Fruit fly (Drosophila melanogaster): ENCODE results near the gene CG13460.

CG13460 gene

DNA sequence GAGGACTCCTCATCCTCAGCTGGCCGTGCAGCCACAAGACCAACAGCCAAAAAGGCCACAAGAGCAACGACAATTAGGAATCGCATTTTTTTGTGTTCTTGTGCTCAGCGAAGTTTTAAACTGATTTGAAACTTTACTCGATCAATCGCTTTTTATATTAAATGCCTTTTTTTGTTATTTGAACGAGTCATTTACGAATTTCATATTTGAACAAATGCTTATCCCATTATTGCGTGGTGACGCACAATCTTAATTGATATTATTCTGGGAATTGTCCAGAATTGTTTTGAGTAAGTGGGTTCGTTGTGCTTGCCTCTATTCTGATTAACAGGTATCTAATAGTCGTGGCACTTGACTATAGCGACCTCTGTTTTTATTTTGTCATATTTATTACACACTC lies 9.1 kb downstream of the CG13460 start, which contains the start of gene CG13461:
TSS of gene CG13461 (minus strand) at position 101 of the 400 bp plus-strand sequence.
- TF ChIP-seq CG6683 (GFP tag; optimal IDR thresholded peaks at IDR 0.05) (no peak), sens-2 (GFP tag; IDR thresholded peaks at IDR 0.05) (no peak), exex (tag; optimal IDR thresholded peaks at IDR 0.05) (no peak), CG31224 (GFP tag; IDR thresholded peaks at IDR 0.05) (no peak), Abd-B (GFP tag; optimal IDR thresholded peaks at IDR 0.05) (no peak), vnd (GFP tag; IDR thresholded peaks at IDR 0.05; ENCODE audit: partially characterized antibody) (no peak), CG10209 (GFP tag; optimal IDR thresholded peaks at IDR 0.05) (no peak), CG9609 (GFP tag; optimal IDR thresholded peaks at IDR 0.05) (no peak), CG2889 (GFP tag; IDR thresholded peaks at IDR 0.05) (no peak), E2f2 (GFP tag; IDR thresholded peaks at IDR 0.05) (no peak), CG6813 (GFP tag; optimal IDR thresholded peaks at IDR 0.05) (no peak), CG14860 (GFP tag; IDR thresholded peaks at IDR 0.05; ENCODE audit: partially characterized antibody) (no peak), phol (tag; optimal IDR thresholded peaks at IDR 0.05) (no peak), CG1233 (GFP tag; optimal IDR thresholded peaks at IDR 0.05) (no peak), CG15011 (GFP tag; optimal IDR thresholded peaks at IDR 0.05) (no peak), CG32532 (GFP tag; IDR thresholded peaks at IDR 0.05) (no peak), odd (GFP tag; optimal IDR thresholded peaks at IDR 0.05) (no peak), Stat92E (GFP tag; optimal IDR thresholded peaks at IDR 0.05) (no peak)

DNA sequence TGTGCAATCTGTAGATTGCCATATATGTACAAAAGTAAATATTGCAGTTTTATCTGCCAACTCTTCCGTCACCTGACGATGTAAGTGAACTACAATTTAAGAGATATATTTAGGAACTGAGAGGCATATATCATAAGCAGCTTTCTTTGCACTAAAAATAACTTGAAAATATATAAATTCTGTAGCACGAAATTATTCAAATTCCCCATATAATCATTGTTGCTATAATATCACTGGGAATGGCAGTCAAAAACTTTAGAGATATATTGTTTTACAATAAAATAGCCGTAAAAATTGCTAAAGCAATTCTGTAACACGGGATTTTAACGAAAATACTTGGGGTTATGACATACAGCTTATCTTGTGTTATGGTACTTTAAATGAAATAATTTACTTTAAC lies 10.2 kb downstream of the CG13460 start, which contains the start of gene CG43679:
TSS of gene CG43679 (minus strand) at position 101 of the 400 bp plus-strand sequence.
- TF ChIP-seq Bteb2 (GFP tag; optimal IDR thresholded peaks at IDR 0.05) (no peak), dan (GFP tag; IDR thresholded peaks at IDR 0.05) (no peak), hth (optimal IDR thresholded peaks at IDR 0.05) (no peak), Hr51 (GFP tag; optimal IDR thresholded peaks at IDR 0.05) (no peak), CG6689 (GFP tag; IDR thresholded peaks at IDR 0.05) (no peak)

DNA sequence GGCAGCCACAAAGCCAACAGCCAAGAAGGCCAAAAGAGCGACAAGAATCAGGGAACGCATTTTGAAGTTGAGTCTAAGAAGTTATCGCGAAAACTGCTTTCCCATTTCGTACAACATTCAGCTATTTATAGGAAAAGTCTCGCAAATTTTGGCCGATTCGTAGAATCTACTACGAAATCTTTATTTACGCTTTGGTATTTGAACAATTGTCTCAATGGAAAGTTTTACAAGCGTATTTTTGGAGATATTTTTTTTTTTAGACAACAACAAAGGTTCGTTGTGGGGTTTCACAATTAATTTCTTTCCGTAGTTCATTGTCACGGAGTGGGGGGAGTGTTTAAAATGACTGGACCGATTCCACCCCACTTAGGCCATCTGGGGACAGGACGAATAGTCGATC lies 10.8 kb downstream of the CG13460 start, which contains the start of gene CG12310:
TSS of gene CG12310 (minus strand) at position 101 of the 400 bp plus-strand sequence.
- peak; percentile 0 for TF ChIP-seq Hmr (GFP tag; optimal IDR thresholded peaks at IDR 0.05)
- TF ChIP-seq Oli (tag; optimal IDR thresholded peaks at IDR 0.05): no peak
- peak; percentile 20 for TF ChIP-seq lab (GFP tag; optimal IDR thresholded peaks at IDR 0.05)
- TF ChIP-seq lbe (GFP tag; optimal IDR thresholded peaks at IDR 0.05): no peak
- TF ChIP-seq CG18599 (GFP tag; optimal IDR thresholded peaks at IDR 0.05): peak; percentile 45
- TF ChIP-seq oc (tag; optimal IDR thresholded peaks at IDR 0.05): no peak

DNA sequence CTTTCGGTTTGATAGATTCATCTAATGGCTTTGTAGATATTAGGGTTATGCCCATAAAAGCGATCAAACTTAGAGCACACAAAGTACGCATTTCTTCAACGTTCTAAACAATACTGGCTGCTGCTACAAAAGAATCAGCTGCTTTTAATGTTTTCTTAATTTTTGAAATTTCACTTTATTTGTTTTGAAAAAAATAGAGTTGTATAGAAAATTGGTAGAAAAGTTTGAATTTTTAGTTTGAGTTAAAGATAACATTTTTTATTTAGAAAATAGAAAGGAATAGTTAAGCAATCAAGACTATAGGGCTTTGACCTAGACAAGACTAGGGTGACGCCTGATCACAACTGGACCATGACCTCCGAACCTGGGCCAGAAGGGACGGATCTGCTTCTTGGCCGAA lies 11.4 kb downstream of the CG13460 start, which contains the start of gene CG18581:
TSS of gene CG18581 (minus strand) at position 101 of the 400 bp plus-strand sequence.
- TF ChIP-seq Ets65A (GFP tag): peak; percentile 36
- TF ChIP-seq CG11456 (GFP tag; IDR thresholded peaks at IDR 0.05): no peak

DNA sequence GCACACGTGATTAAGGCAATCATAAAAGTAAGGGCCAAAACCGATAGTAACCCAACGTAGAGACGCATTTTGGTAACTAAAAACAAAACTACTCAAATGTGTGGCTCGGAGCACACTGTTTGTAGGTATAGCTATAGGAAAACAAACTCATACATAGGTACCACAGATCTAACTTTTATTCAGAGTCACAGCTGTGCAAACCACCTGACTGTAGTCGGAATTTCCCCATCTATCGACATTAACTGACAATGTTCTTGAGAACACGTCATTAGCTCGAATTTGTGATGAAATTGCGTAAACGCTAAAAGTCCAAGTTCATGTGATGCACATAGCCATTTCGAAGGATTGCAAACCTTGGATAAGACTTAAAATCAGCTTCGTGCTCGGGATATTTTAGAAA lies 12.1 kb downstream of the CG13460 start, which contains the start of gene CG43678:
TSS of gene CG43678 (minus strand) at position 101 of the 400 bp plus-strand sequence.
- TF ChIP-seq CG30431 (GFP tag; optimal IDR thresholded peaks at IDR 0.05) (no peak), CG18599 (GFP tag; optimal IDR thresholded peaks at IDR 0.05) (peak; percentile 11), ase (GFP tag; IDR thresholded peaks at IDR 0.05) (no peak)
